Worm (Caenorhabditis elegans): ENCODE results near the gene rib-2.

Gene rib-2

DNA sequence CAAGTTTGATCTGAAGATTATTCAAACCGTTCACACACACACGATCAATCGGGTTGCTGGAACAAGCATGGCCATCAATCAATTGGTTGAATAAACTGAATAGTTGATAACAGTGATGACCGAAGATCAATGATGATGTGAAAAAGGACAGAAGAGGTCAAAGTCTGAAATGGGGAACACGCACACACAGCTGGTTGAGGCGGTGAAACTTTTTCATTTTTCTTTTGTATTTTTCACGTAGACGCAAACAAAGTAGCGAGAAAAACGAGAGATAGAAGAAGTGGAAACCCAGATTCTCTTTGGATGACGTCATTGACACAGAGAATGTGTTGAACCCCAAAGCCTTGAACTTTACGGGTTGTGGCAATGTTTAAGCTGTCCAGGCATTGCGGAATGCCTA is 25.1 kb upstream of the rib-2 start (continued):
- TF ChIP-seq F52B5.7 (tag; optimal IDR thresholded peaks at IDR 0.05) (no peak), lir-1 (GFP tag; conservative IDR thresholded peaks at IDR 0.05) (no peak; the same call in 1 of the 2 replicates), zim-3 (tag; optimal IDR thresholded peaks at IDR 0.05) (no peak), sea-2 (GFP tag; IDR thresholded peaks at IDR 0.05) (no peak), K11D2.4 (GFP tag; IDR thresholded peaks at IDR 0.05) (peak; percentile 71), ama-1 (optimal IDR thresholded peaks at IDR 0.05) (peak; percentile 75), ama-1 (GFP tag; optimal IDR thresholded peaks at IDR 0.05) (no peak), chd-7 (tag; optimal IDR thresholded peaks at IDR 0.05) (peak; percentile 60), rcor-1 (GFP tag; IDR thresholded peaks at IDR 0.05) (no peak; the same call in 1 of the 2 replicates), unc-62 (GFP tag; optimal IDR thresholded peaks at IDR 0.05) (no peak), B0035.1 (tag; optimal IDR thresholded peaks at IDR 0.05) (peak; percentile 56), ceh-27 (GFP tag; optimal IDR thresholded peaks at IDR 0.05) (peak; percentile 32), F37B4.10 (GFP tag; IDR thresholded peaks at IDR 0.05) (0 out of 2 replicates have a peak, but pooled peaks have one; percentile 52), cebp-1 (GFP tag; IDR thresholded peaks at IDR 0.05) (no peak), cebp-1 (tag; optimal IDR thresholded peaks at IDR 0.05) (peak; percentile 63), nhr-80 (tag; optimal IDR thresholded peaks at IDR 0.05) (peak; percentile 89), F23B12.7 (tag; optimal IDR thresholded peaks at IDR 0.05; ENCODE audit: insufficient read depth) (peak; percentile 2), lin-54 (GFP tag; optimal IDR thresholded peaks at IDR 0.05) (peak; percentile 24)

DNA sequence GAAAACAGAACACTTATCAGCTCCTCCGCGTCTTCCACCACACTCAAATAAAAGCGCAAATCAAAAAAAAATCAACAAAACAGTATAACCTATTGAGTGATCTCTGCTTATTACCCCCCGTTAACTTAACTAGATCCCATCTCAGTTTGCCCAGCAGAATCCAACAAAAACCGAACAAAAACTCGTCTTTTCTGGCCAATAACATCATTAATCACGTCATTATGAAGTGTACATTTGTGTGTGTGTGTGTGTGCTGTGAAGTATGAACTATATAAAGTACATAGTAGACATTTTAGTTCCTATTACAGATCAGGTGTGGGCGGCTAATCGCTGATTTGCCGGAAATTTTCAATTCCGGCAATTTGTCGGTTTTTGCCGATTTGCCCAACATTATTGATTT is 24.5 kb upstream of the rib-2 start:
- no peak for TF ChIP-seq B0035.1 (tag; optimal IDR thresholded peaks at IDR 0.05)
- peak in 1 of 2 experiments; percentile 14 for TF ChIP-seq let-607 (tag; optimal IDR thresholded peaks at IDR 0.05)
- TF ChIP-seq pha-4 (tag; optimal IDR thresholded peaks at IDR 0.05), result no peak
- TF ChIP-seq mxl-1 (tag; optimal IDR thresholded peaks at IDR 0.05), result no peak
- TF ChIP-seq F49E8.2 (tag; optimal IDR thresholded peaks at IDR 0.05; ENCODE audit: insufficient read depth), result no peak
- TF ChIP-seq attf-6 (GFP tag; IDR thresholded peaks at IDR 0.05), result no peak

DNA sequence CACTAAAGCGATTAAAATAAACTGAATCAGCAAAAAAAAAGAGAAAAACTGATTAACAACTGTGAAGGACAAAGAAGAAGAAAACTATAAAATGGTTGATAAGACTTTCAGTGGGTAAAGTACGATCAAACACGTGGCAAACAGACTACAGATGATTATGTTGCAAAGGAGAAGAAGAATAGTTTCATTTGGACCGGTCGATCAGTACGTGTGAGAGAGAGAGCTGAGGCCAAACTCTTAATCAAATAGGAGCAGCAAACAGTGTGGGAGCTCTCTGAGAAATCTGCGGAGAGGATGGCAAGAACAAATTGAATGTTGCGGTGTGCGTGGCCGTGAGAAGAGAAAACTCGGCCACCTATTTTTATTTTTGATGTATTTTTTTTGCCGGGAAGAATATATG is 23.6 kb upstream of the rib-2 start:
- TF ChIP-seq sptf-2 (GFP tag; optimal IDR thresholded peaks at IDR 0.05) (no peak), rcor-1 (GFP tag; IDR thresholded peaks at IDR 0.05) (no peak), Y56A3A.18 (GFP tag; IDR thresholded peaks at IDR 0.05) (no peak), nhr-80 (tag; optimal IDR thresholded peaks at IDR 0.05) (peak; percentile 32), chd-7 (tag; optimal IDR thresholded peaks at IDR 0.05) (peak; percentile 38), rpc-1 (optimal IDR thresholded peaks at IDR 0.05) (no peak), rpc-1 (tag; optimal IDR thresholded peaks at IDR 0.05) (no peak), atf-7 (tag; optimal IDR thresholded peaks at IDR 0.05) (peak; percentile 18), D2030.7 (GFP tag; IDR thresholded peaks at IDR 0.05) (no peak), F23B12.7 (tag; optimal IDR thresholded peaks at IDR 0.05; ENCODE audit: insufficient read depth) (no peak), zfh-2 (GFP tag; conservative IDR thresholded peaks at IDR 0.05) (0 out of 2 replicates have a peak, but pooled peaks have one; percentile 40), nfyb-1 (GFP tag; IDR thresholded peaks at IDR 0.05) (peak; percentile 24), hmg-1.2 (GFP tag; IDR thresholded peaks at IDR 0.05) (no peak), tbx-9 (tag; optimal IDR thresholded peaks at IDR 0.05; ENCODE audit: borderline replicate concordance) (no peak), bed-2 (GFP tag; IDR thresholded peaks at IDR 0.05) (no peak), lin-40 (tag; optimal IDR thresholded peaks at IDR 0.05) (peak; percentile 11), gei-17 (GFP tag; optimal IDR thresholded peaks at IDR 0.05) (no peak), hlh-26 (GFP tag; conservative IDR thresholded peaks at IDR 0.05) (no peak), lag-1 (GFP tag; IDR thresholded peaks at IDR 0.05) (no peak), dpl-1 (GFP tag; optimal IDR thresholded peaks at IDR 0.05) (no peak), Y95B8A.8 (GFP tag; IDR thresholded peaks at IDR 0.05) (no peak), T07F8.4 (tag; optimal IDR thresholded peaks at IDR 0.05) (no peak), T26A5.8 (tag; optimal IDR thresholded peaks at IDR 0.05) (no peak), lir-1 (GFP tag; conservative IDR thresholded peaks at IDR 0.05) (no peak), B0261.1 (tag; optimal IDR thresholded peaks at IDR 0.05) (no peak), ceh-91 (GFP tag; IDR thresholded peaks at IDR 0.05) (no peak), ama-1 (optimal IDR thresholded peaks at IDR 0.05) (peak; percentile 52), ama-1 (GFP tag; optimal IDR thresholded peaks at IDR 0.05) (no peak), pbrm-1 (GFP tag; IDR thresholded peaks at IDR 0.05) (0 out of 2 replicates have a peak, but pooled peaks have one; percentile 9), mel-28 (tag; optimal IDR thresholded peaks at IDR 0.05; ENCODE audit: borderline replicate concordance) (no peak), madf-10 (tag; optimal IDR thresholded peaks at IDR 0.05) (no peak)

Data from whole organism, young adult.